Fruit fly (Drosophila melanogaster) whole organism, embryonic: ENCODE measurements around the gene Rcd2.

Experiments
- Bgb ChIP-seq: fragments of 200-800 bp; sonication (Bioruptor generic); IDR thresholded peaks from 2 replicates; pipeline ENCODE4 v1.3.6; 2022; ENCODE audit warnings: missing biosample characterization, missing genetic modification characterization; ENCODE audit not compliant: partially characterized antibody
- C15 ChIP-seq: fragments of 200-800 bp; sonication (Bioruptor generic); IDR thresholded peaks from 3 replicates; pipeline ENCODE4 v1.3.6; 2022; ENCODE audit warnings: missing biosample characterization, missing genetic modification characterization
- CG1024 ChIP-seq: fragments of 200-800 bp; sonication (Bioruptor generic); IDR thresholded peaks from 2 replicates; pipeline ENCODE4 v1.3.6; 2022; ENCODE audit warnings: missing biosample characterization, missing genetic modification characterization
- CG10267 ChIP-seq: fragments of 200-800 bp; sonication (Bioruptor generic); optimal IDR thresholded peaks from 2 replicates; lab custom pipeline; 2018; ENCODE audit warnings: missing biosample characterization, mild to moderate bottlenecking, missing genetic modification characterization, moderate library complexity
- CG11504 ChIP-seq: fragments of 200-800 bp; sonication (Bioruptor generic); optimal IDR thresholded peaks from 3 replicates; lab custom pipeline; 2019; ENCODE audit warnings: missing biosample characterization, mild to moderate bottlenecking, missing genetic modification characterization, moderate library complexity
- CG14014 ChIP-seq: fragments of 200-800 bp; sonication (Bioruptor generic); IDR thresholded peaks from 2 replicates; pipeline ENCODE4 v1.3.6; 2022; ENCODE audit warnings: missing biosample characterization, missing genetic modification characterization
- CG1647 ChIP-seq: fragments of 200-800 bp; sonication (Bioruptor generic); optimal IDR thresholded peaks from 3 replicates; lab custom pipeline; 2016; ENCODE audit warnings: missing biosample characterization, missing genetic modification characterization
- CG17568 ChIP-seq: fragments of 200-800 bp; sonication (Bioruptor generic); optimal IDR thresholded peaks from 2 replicates; lab custom pipeline; 2018; ENCODE audit warnings: missing biosample characterization, mild to moderate bottlenecking, missing genetic modification characterization, moderate library complexity
- CG17612 ChIP-seq: fragments of 200-800 bp; sonication (Bioruptor generic); IDR thresholded peaks from 2 replicates; pipeline ENCODE4 v1.3.6; 2022; ENCODE audit warnings: missing biosample characterization, missing genetic modification characterization
- CG2202 ChIP-seq: fragments of 200-800 bp; sonication (Bioruptor generic); optimal IDR thresholded peaks from 2 replicates; lab custom pipeline; 2018; ENCODE audit warnings: missing biosample characterization, mild to moderate bottlenecking, missing genetic modification characterization
- CG2875 ChIP-seq: fragments of 200-800 bp; sonication (Bioruptor generic); optimal IDR thresholded peaks from 2 replicates; lab custom pipeline; 2017; ENCODE audit warnings: missing biosample characterization, mild to moderate bottlenecking, missing genetic modification characterization, missing genetic modification reagents
- CG33213 ChIP-seq: fragments of 200-800 bp; sonication (Bioruptor generic); optimal IDR thresholded peaks from 3 replicates; lab custom pipeline; 2016; ENCODE audit warnings: missing biosample characterization, missing genetic modification characterization
- CG34224 ChIP-seq: fragments of 200-800 bp; sonication (Bioruptor generic); IDR thresholded peaks from 3 replicates; pipeline ENCODE4 v1.3.6; 2022; ENCODE audit warnings: missing biosample characterization, missing genetic modification characterization; ENCODE audit not compliant: partially characterized antibody
- CG34376 ChIP-seq: fragments of 200-800 bp; sonication (Bioruptor generic); optimal IDR thresholded peaks from 2 replicates; lab custom pipeline; 2018; ENCODE audit warnings: missing biosample characterization, mild to moderate bottlenecking, missing genetic modification characterization
- CG4360 ChIP-seq: fragments of 200-800 bp; sonication (Bioruptor generic); IDR thresholded peaks from 2 replicates; pipeline ENCODE4 v1.3.6; 2022; ENCODE audit warnings: missing biosample characterization, missing genetic modification characterization
- CG4707 ChIP-seq: fragments of 200-800 bp; sonication (Bioruptor generic); optimal IDR thresholded peaks from 2 replicates; lab custom pipeline; 2018; ENCODE audit warnings: missing biosample characterization, mild to moderate bottlenecking, missing genetic modification characterization, moderate library complexity
- CG4820 ChIP-seq: fragments of 200-800 bp; sonication (Bioruptor generic); optimal IDR thresholded peaks from 3 replicates; lab custom pipeline; 2016; ENCODE audit warnings: missing biosample characterization, missing genetic modification characterization
- CG7839 ChIP-seq: fragments of 200-800 bp; sonication (Bioruptor generic); optimal IDR thresholded peaks from 3 replicates; lab custom pipeline; 2018; ENCODE audit warnings: missing biosample characterization, mild to moderate bottlenecking, missing genetic modification characterization, moderate library complexity
- CG9437 ChIP-seq: fragments of 200-800 bp; sonication (Bioruptor generic); optimal IDR thresholded peaks from 2 replicates; lab custom pipeline; 2018; ENCODE audit warnings: missing biosample characterization, mild to moderate bottlenecking, missing genetic modification characterization
- Dbx ChIP-seq: fragments of 200-800 bp; sonication (Bioruptor generic); IDR thresholded peaks from 3 replicates; pipeline ENCODE4 v1.3.6; 2022; ENCODE audit warnings: missing biosample characterization, missing genetic modification characterization
- Dip3 ChIP-seq: fragments of 200-800 bp; sonication (Bioruptor generic); optimal IDR thresholded peaks from 3 replicates; lab custom pipeline; 2016; ENCODE audit warnings: missing biosample characterization, missing genetic modification characterization
- HHEX ChIP-seq: fragments of 200-800 bp; sonication (Bioruptor generic); optimal IDR thresholded peaks from 3 replicates; lab custom pipeline; 2017; ENCODE audit warnings: missing biosample characterization, mild to moderate bottlenecking, missing genetic modification characterization, missing genetic modification reagents
- Hr51 ChIP-seq, 2 experiments: fragments of 200-800 bp; sonication (Bioruptor generic); optimal IDR thresholded peaks; 2 replicates in 1 of 2; 3 replicates in 1 of 2; lab custom pipeline; 2016 to 2018; ENCODE audit warnings: missing biosample characterization in 2 of 2, missing genetic modification characterization in 2 of 2, mild to moderate bottlenecking in 1 of 2, moderate library complexity in 1 of 2
- Lhr ChIP-seq: fragments of 200-800 bp; sonication (Bioruptor generic); optimal IDR thresholded peaks from 3 replicates; lab custom pipeline; 2017; ENCODE audit warnings: mild to moderate bottlenecking, missing biosample characterization, missing genetic modification reagents, missing genetic modification characterization
- MBD-R2 ChIP-seq: fragments of 200-800 bp; sonication (Bioruptor generic); IDR thresholded peaks from 2 replicates; pipeline ENCODE4 v1.3.6; 2022; ENCODE audit warnings: missing biosample characterization, missing genetic modification characterization
- NFAT ChIP-seq: fragments of 200-800 bp; sonication (Bioruptor generic); IDR thresholded peaks from 2 replicates; pipeline ENCODE4 v1.3.6; 2022; ENCODE audit warnings: missing biosample characterization, missing genetic modification characterization
- PHDP ChIP-seq: fragments of 200-800 bp; sonication (Bioruptor generic); optimal IDR thresholded peaks from 3 replicates; lab custom pipeline; 2018; ENCODE audit warnings: missing biosample characterization, mild to moderate bottlenecking, missing genetic modification characterization, moderate library complexity
- Sox102F ChIP-seq: fragments of 200-800 bp; sonication (Bioruptor generic); optimal IDR thresholded peaks from 2 replicates; lab custom pipeline; 2018; ENCODE audit warnings: missing biosample characterization, mild to moderate bottlenecking, missing genetic modification characterization, moderate library complexity
- Usf ChIP-seq: fragments of 200-800 bp; sonication (Bioruptor generic); optimal IDR thresholded peaks from 2 replicates; lab custom pipeline; 2017; ENCODE audit warnings: missing genotype, missing biosample characterization, missing genetic modification characterization
- bcd ChIP-seq: fragments of 200-800 bp; sonication (Bioruptor generic); optimal IDR thresholded peaks from 2 replicates; lab custom pipeline; 2017; ENCODE audit warnings: missing biosample characterization, mild to moderate bottlenecking, missing genetic modification characterization
- bsh ChIP-seq, 2 experiments: fragments of 200-800 bp; sonication (Bioruptor generic); optimal IDR thresholded peaks; 2 replicates each; lab custom pipeline; 2017 to 2018; ENCODE audit warnings: mild to moderate bottlenecking in 2 of 2, missing biosample characterization in 2 of 2, missing genetic modification characterization in 2 of 2, moderate library complexity in 1 of 2
- btn ChIP-seq: fragments of 200-800 bp; sonication (Bioruptor generic); optimal IDR thresholded peaks from 2 replicates; lab custom pipeline; 2016; ENCODE audit warnings: missing biosample characterization, missing genetic modification characterization
- cg ChIP-seq: fragments of 200-800 bp; sonication (Bioruptor generic); optimal IDR thresholded peaks from 3 replicates; lab custom pipeline; 2019; ENCODE audit warnings: missing biosample characterization, mild to moderate bottlenecking, missing genetic modification characterization, moderate library complexity
- crol ChIP-seq: fragments of 200-800 bp; sonication (Bioruptor generic); IDR thresholded peaks from 2 replicates; pipeline ENCODE4 v1.3.6; 2022; ENCODE audit warnings: missing biosample characterization, missing genetic modification characterization
- fu2 ChIP-seq: fragments of 200-800 bp; sonication (Bioruptor generic); optimal IDR thresholded peaks from 2 replicates; lab custom pipeline; 2016; ENCODE audit warnings: missing biosample characterization, missing genetic modification characterization
- gfzf ChIP-seq: fragments of 200-800 bp; sonication (Bioruptor generic); optimal IDR thresholded peaks from 2 replicates; lab custom pipeline; 2016; ENCODE audit warnings: missing biosample characterization, mild to moderate bottlenecking, missing genetic modification characterization, moderate library complexity
- gsb-n ChIP-seq: fragments of 200-800 bp; sonication (Bioruptor generic); optimal IDR thresholded peaks from 3 replicates; lab custom pipeline; 2018; ENCODE audit warnings: missing biosample characterization, mild to moderate bottlenecking, missing genetic modification characterization
- ham ChIP-seq: fragments of 200-800 bp; sonication (Bioruptor generic); IDR thresholded peaks from 2 replicates; pipeline ENCODE4 v1.3.6; 2022; ENCODE audit warnings: missing biosample characterization, missing genetic modification characterization
- jumu ChIP-seq: fragments of 200-800 bp; sonication (Bioruptor generic); optimal IDR thresholded peaks from 3 replicates; lab custom pipeline; 2016; ENCODE audit warnings: missing biosample characterization, missing genetic modification characterization
- ken ChIP-seq: fragments of 200-800 bp; sonication (Bioruptor generic); IDR thresholded peaks from 3 replicates; pipeline ENCODE4 v1.3.6; 2022; ENCODE audit warnings: missing biosample characterization, missing genetic modification characterization
- mirr ChIP-seq: fragments of 200-800 bp; sonication (Bioruptor generic); optimal IDR thresholded peaks from 3 replicates; lab custom pipeline; 2018; ENCODE audit warnings: missing biosample characterization, mild to moderate bottlenecking, missing genetic modification characterization
- odd ChIP-seq: fragments of 200-800 bp; sonication (Bioruptor generic); optimal IDR thresholded peaks from 2 replicates; lab custom pipeline; 2017; ENCODE audit warnings: missing biosample characterization, mild to moderate bottlenecking, missing genetic modification characterization
- p53 ChIP-seq: fragments of 200-800 bp; sonication (Bioruptor generic); optimal IDR thresholded peaks from 2 replicates; lab custom pipeline; 2016; ENCODE audit warnings: missing biosample characterization, missing genetic modification characterization
- pan ChIP-seq, 4 experiments: fragments of >200 bp in 3 of 4; fragments of 200-800 bp in 1 of 4; sonication (Bioruptor generic) in 1 of 4; optimal IDR thresholded peaks in 3 of 4; IDR thresholded peaks in 1 of 4; 2 replicates each; pipeline versions ENCODE4 v1.3.6 to Lab custom; 2017 to 2022; ENCODE audit warnings: missing biosample characterization in 2 of 4, missing genetic modification characterization in 2 of 4, mixed read lengths in 1 of 4
- row ChIP-seq: fragments of 200-800 bp; sonication (Bioruptor generic); IDR thresholded peaks from 3 replicates; pipeline ENCODE4 v1.3.6; 2022; ENCODE audit warnings: missing biosample characterization, missing genetic modification characterization
- slbo ChIP-seq: fragments of 200-800 bp; sonication (Bioruptor generic); IDR thresholded peaks from 2 replicates; pipeline ENCODE4 v1.3.6; 2022; ENCODE audit warnings: missing biosample characterization, missing genetic modification characterization
- zen2 ChIP-seq: fragments of 200-800 bp; sonication (Bioruptor generic); IDR thresholded peaks from 3 replicates; pipeline ENCODE4 v1.3.6; 2022; ENCODE audit warnings: missing biosample characterization, missing genetic modification characterization; ENCODE audit not compliant: partially characterized antibody

The Rcd2 gene

DNA sequence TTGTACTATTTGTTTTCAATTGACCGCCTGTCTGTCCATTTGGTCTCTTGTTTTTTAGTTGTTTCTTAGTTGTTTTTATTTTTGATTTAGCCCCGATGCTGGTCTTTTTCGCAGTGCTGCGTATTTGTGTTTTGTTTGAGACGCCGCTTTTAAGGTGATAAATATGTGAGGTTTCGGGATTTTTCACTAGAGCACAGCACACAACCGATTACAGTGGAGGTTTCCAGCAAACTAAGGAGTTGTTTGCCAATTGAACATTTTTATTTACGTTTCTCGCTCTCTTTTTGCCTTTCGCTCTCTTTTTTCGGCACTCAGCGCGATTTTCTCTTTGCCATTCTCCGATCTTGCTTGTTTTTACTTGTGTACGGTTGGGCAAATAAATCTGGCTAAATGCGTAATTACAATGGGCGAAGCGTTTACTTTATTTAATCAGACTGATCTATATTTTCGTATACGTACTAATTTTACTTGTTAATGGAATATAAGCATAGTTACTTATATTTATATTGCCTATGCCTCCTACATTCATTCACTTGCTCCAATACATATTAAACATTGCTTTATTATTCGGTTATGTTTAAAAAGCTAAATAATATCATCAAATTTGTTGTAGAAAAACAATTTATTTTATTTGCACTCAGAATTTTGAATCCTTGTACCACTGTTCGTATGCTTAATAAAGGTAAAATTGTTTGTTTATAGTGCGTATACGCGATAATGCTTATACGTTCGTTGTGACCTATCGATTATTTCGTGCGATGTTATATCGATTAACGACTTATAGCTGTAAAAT lies at the start of gene Rcd2 (continued):
- no peak for TF ChIP-seq gfzf (GFP tag; lab: Kevin White, UChicago)
- no peak; the same call in 2 of the 3 replicates for TF ChIP-seq ken (GFP tag; lab: Robert Waterston, UW)
- peak; percentile 88 for TF ChIP-seq row
- TF ChIP-seq HHEX (GFP tag; lab: Kevin White, UChicago), result peak; percentile 76
- TF ChIP-seq C15, result 0 out of 3 replicates have a peak, but pooled peaks have one; percentile 28
- TF ChIP-seq zen2, result peak; percentile 93
- TF ChIP-seq pan (optimal IDR thresholded peaks at IDR 0.05; lab: Kevin White, UChicago), result no peak
- peak in 1 of 2 experiments; percentile 87 for TF ChIP-seq pan (GFP tag; optimal IDR thresholded peaks at IDR 0.05 in 1 of 2, IDR thresholded peaks at IDR 0.05 in 1 of 2)
- peak; percentile 85 for TF ChIP-seq CG17568 (GFP tag; lab: Kevin White, UChicago)
- peak; percentile 78 for TF ChIP-seq CG10267 (tag; lab: Kevin White, UChicago)
- TF ChIP-seq CG4707 (GFP tag; lab: Kevin White, UChicago), result peak; percentile 58
- TF ChIP-seq CG7839 (tag; lab: Kevin White, UChicago), result peak; percentile 91
- TF ChIP-seq ham, result no peak
- TF ChIP-seq btn (GFP tag; lab: Kevin White, UChicago), result no peak
- TF ChIP-seq CG34376 (GFP tag; lab: Kevin White, UChicago), result peak; percentile 90
- TF ChIP-seq CG33213, result no peak
- TF ChIP-seq CG4820 (GFP tag; lab: Kevin White, UChicago), result peak; percentile 29
- no peak for TF ChIP-seq jumu (GFP tag; lab: Kevin White, UChicago)
- peak; percentile 64 for TF ChIP-seq Dip3 (GFP tag; lab: Kevin White, UChicago)
- peak; percentile 68 for TF ChIP-seq fu2 (GFP tag; lab: Kevin White, UChicago)
- no peak for TF ChIP-seq CG4360 (GFP tag; lab: Robert Waterston, UW)
- peak; percentile 81 for TF ChIP-seq bcd (GFP tag; lab: Kevin White, UChicago)
- TF ChIP-seq MBD-R2, result peak; percentile 22; the same call in 1 of the 2 replicates
- TF ChIP-seq Bgb, result peak; percentile 95
- TF ChIP-seq Hr51 (GFP tag; optimal IDR thresholded peaks at IDR 0.05; lab: Kevin White, UChicago), result peak in 1 of 2 experiments; percentile 95
- TF ChIP-seq CG9437 (GFP tag; lab: Kevin White, UChicago), result peak; percentile 80
- TF ChIP-seq CG2875 (GFP tag; lab: Kevin White, UChicago), result peak; percentile 46
- TF ChIP-seq NFAT (GFP tag; lab: Robert Waterston, UW), result peak; percentile 65; the same call in 1 of the 2 replicates
- TF ChIP-seq PHDP (tag; lab: Kevin White, UChicago), result peak; percentile 94
- TF ChIP-seq CG1024, result no peak
- TF ChIP-seq CG2202, result peak; percentile 15
- TF ChIP-seq Usf (GFP tag; lab: Kevin White, UChicago), result no peak
- TF ChIP-seq mirr (GFP tag; lab: Kevin White, UChicago), result peak; percentile 77
- peak; percentile 84 for TF ChIP-seq Sox102F (GFP tag; lab: Kevin White, UChicago)
- peak; percentile 81 for TF ChIP-seq CG14014 (GFP tag; lab: Robert Waterston, UW)
- TF ChIP-seq Lhr (GFP tag; lab: Kevin White, UChicago), result peak; percentile 12
- no peak for TF ChIP-seq crol (GFP tag; lab: Robert Waterston, UW)
- TF ChIP-seq CG11504 (tag; lab: Kevin White, UChicago), result peak; percentile 89
- TF ChIP-seq Dbx (GFP tag; lab: Robert Waterston, UW), result peak; percentile 86
- peak; percentile 76 for TF ChIP-seq slbo (GFP tag; lab: Robert Waterston, UW)
- no peak for TF ChIP-seq CG1647 (GFP tag; lab: Kevin White, UChicago)
- no peak for TF ChIP-seq cg (GFP tag; lab: Kevin White, UChicago)
- peak; percentile 57; the same call in 1 of the 2 replicates for TF ChIP-seq CG17612
- TF ChIP-seq odd (GFP tag; lab: Kevin White, UChicago), result peak; percentile 88
- peak; percentile 95 for TF ChIP-seq CG34224
- TF ChIP-seq bsh (GFP tag; optimal IDR thresholded peaks at IDR 0.05; lab: Kevin White, UChicago), result peak; percentile 47 to 59
- no peak for TF ChIP-seq p53 (GFP tag; lab: Kevin White, UChicago)
- TF ChIP-seq gsb-n (tag; lab: Kevin White, UChicago), result peak; percentile 56
